Worm (Caenorhabditis elegans) whole organism, L3 larva: ENCODE measurements around the gene clc-32.

Source experiments
- R02D3.7 ChIP-seq: fragments of 150-350 bp; optimal IDR thresholded peaks from 2 replicates; lab custom pipeline; 2014; ENCODE audit warnings: missing biosample characterization, missing genetic modification characterization
- ceh-28 ChIP-seq: fragments of 150-350 bp; optimal IDR thresholded peaks from 2 replicates; lab custom pipeline; 2014; ENCODE audit warnings: missing biosample characterization, missing genetic modification reagents, missing genetic modification characterization
- egl-27 ChIP-seq: sonication (generic microtip); optimal IDR thresholded peaks from 4 replicates; lab custom pipeline; 2017; ENCODE audit warnings: missing biosample characterization, missing genetic modification reagents, missing genetic modification characterization
- nfya-1 ChIP-seq: sonication (generic microtip); optimal IDR thresholded peaks from 2 replicates; lab custom pipeline; 2017; ENCODE audit warnings: missing genetic modification characterization, mild to moderate bottlenecking, missing compliant biosample characterization, antibody characterized with exemption, moderate library complexity; ENCODE audit not compliant: insufficient read depth
- nhr-25 ChIP-seq: sonication (generic microtip); optimal IDR thresholded peaks from 2 replicates; lab custom pipeline; 2017; ENCODE audit warnings: missing biosample characterization, missing genetic modification characterization
- nhr-28 ChIP-seq: fragments of 150-350 bp; optimal IDR thresholded peaks from 2 replicates; lab custom pipeline; 2014; ENCODE audit warnings: missing biosample characterization, missing genetic modification characterization
- pha-4 ChIP-seq: fragments of 150-350 bp; optimal IDR thresholded peaks from 2 replicates; lab custom pipeline; 2014; ENCODE audit warnings: missing biosample characterization, missing genetic modification reagents, missing genetic modification characterization
- sea-2 ChIP-seq: fragments of 150-350 bp; sonication (generic microtip); optimal IDR thresholded peaks from 4 replicates; lab custom pipeline; 2014; ENCODE audit warnings: missing biosample characterization, missing genetic modification reagents, missing genetic modification characterization
- tbx-2 ChIP-seq: sonication (generic microtip); optimal IDR thresholded peaks from 2 replicates; lab custom pipeline; 2016; ENCODE audit warnings: mild to moderate bottlenecking, missing genetic modification characterization, missing compliant biosample characterization

DNA sequence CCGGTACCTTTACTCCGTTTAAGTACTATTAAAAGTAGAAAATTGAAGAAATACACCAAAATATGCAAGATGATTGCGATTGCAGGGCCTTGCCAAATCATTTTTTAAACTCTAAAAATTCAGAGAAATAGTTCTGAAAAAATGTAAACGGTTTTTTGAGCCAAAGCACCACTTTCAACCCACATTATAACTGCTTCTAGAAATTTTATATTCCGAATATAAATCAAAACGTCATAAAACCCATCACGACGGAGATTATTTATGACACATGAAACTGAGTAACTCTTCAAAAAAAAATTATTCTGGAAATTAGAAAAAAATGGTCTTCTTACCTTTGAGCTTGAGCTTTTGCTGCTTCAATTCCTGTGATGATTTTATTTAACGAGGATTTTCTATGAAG, 26.7 kb downstream of the clc-32 start, which contains the start of gene srxa-16:
- no peak for TF ChIP-seq pha-4 (tag; lab: Kevin White, UChicago)
- no peak for TF ChIP-seq sea-2 (GFP tag; lab: Kevin White, UChicago)
- TF ChIP-seq nhr-28 (tag; lab: Kevin White, UChicago) = no peak
- no peak for TF ChIP-seq egl-27 (tag; lab: Kevin White, UChicago)
- TF ChIP-seq nhr-25 = no peak
- no peak for TF ChIP-seq R02D3.7 (tag; lab: Kevin White, UChicago)
- no peak for TF ChIP-seq ceh-28
- TF ChIP-seq nfya-1 = no peak
- no peak for TF ChIP-seq tbx-2
